Fruit fly (Drosophila melanogaster): ENCODE results near the gene Mst84B.

Mst84B gene

dm6 chr3R:7089522-7090336 is 27.8 kb downstream of the Mst84B start (continued):
- TF ChIP-seq dan (GFP tag; IDR thresholded peaks at IDR 0.05) = no peak
- no peak for TF ChIP-seq CG3281 (GFP tag; optimal IDR thresholded peaks at IDR 0.05)
- TF ChIP-seq CG6813 (GFP tag; optimal IDR thresholded peaks at IDR 0.05) = no peak
- TF ChIP-seq tin (GFP tag; optimal IDR thresholded peaks at IDR 0.05) = no peak
- no peak for TF ChIP-seq CG6791 (GFP tag; IDR thresholded peaks at IDR 0.05; ENCODE audit: partially characterized antibody)
- TF ChIP-seq Bdp1 (GFP tag; optimal IDR thresholded peaks at IDR 0.05) = no peak
- TF ChIP-seq CG1602 (GFP tag; optimal IDR thresholded peaks at IDR 0.05) = no peak
- peak; percentile 97 for TF ChIP-seq bigmax (GFP tag; optimal IDR thresholded peaks at IDR 0.05)
- peak; percentile 62; the same call in 1 of the 2 replicates for TF ChIP-seq onecut (GFP tag; IDR thresholded peaks at IDR 0.05)
- no peak for TF ChIP-seq psq (GFP tag; optimal IDR thresholded peaks at IDR 0.05)
- TF ChIP-seq CG32772 (GFP tag; IDR thresholded peaks at IDR 0.05) = no peak
- TF ChIP-seq CG32767 (GFP tag; IDR thresholded peaks at IDR 0.05) = peak; percentile 80; the same call in 1 of the 2 replicates
- no peak for TF ChIP-seq CG30431 (GFP tag; optimal IDR thresholded peaks at IDR 0.05)
- no peak for TF ChIP-seq ara (GFP tag; IDR thresholded peaks at IDR 0.05)
- no peak for TF ChIP-seq ewg (GFP tag; optimal IDR thresholded peaks at IDR 0.05)
- no peak for TF ChIP-seq C15 (GFP tag; IDR thresholded peaks at IDR 0.05)
- TF ChIP-seq CG3838 (GFP tag; optimal IDR thresholded peaks at IDR 0.05) = no peak
- no peak for TF ChIP-seq CG2129 (GFP tag; IDR thresholded peaks at IDR 0.05; ENCODE audit: partially characterized antibody)
- no peak for TF ChIP-seq ems (GFP tag; optimal IDR thresholded peaks at IDR 0.05)
- no peak for TF ChIP-seq Fer2 (tag; optimal IDR thresholded peaks at IDR 0.05)
- TF ChIP-seq MESR4 (GFP tag; optimal IDR thresholded peaks at IDR 0.05) = peak; percentile 19
- no peak for TF ChIP-seq Atf-2 (GFP tag; optimal IDR thresholded peaks at IDR 0.05)
- no peak for TF ChIP-seq Blimp-1 (GFP tag; optimal IDR thresholded peaks at IDR 0.05)
- no peak for TF ChIP-seq btn (GFP tag; optimal IDR thresholded peaks at IDR 0.05)
- peak; percentile 67 for TF ChIP-seq CG30020 (tag; optimal IDR thresholded peaks at IDR 0.05)
- no peak for TF ChIP-seq bab2 (GFP tag; optimal IDR thresholded peaks at IDR 0.05)
- TF ChIP-seq Hr3 (GFP tag; optimal IDR thresholded peaks at IDR 0.05) = no peak
- TF ChIP-seq zen (tag; optimal IDR thresholded peaks at IDR 0.05) = no peak
- TF ChIP-seq ind (GFP tag; optimal IDR thresholded peaks at IDR 0.05) = no peak
- peak; percentile 12 for TF ChIP-seq CG14710 (tag; optimal IDR thresholded peaks at IDR 0.05)
- no peak for TF ChIP-seq CG3847 (GFP tag; IDR thresholded peaks at IDR 0.05)
- TF ChIP-seq gsb (GFP tag; IDR thresholded peaks at IDR 0.05) = no peak
- no peak for TF ChIP-seq inv (GFP tag; IDR thresholded peaks at IDR 0.05; ENCODE audit: partially characterized antibody)
- TF ChIP-seq repo (GFP tag; optimal IDR thresholded peaks at IDR 0.05) = no peak
- TF ChIP-seq CG8944 (GFP tag; optimal IDR thresholded peaks at IDR 0.05) = no peak
- no peak for TF ChIP-seq CG4854 (GFP tag; optimal IDR thresholded peaks at IDR 0.05)
- TF ChIP-seq CG7556 (GFP tag; optimal IDR thresholded peaks at IDR 0.05) = no peak
- no peak for TF ChIP-seq hth (optimal IDR thresholded peaks at IDR 0.05)
- no peak for TF ChIP-seq Lim3 (GFP tag; IDR thresholded peaks at IDR 0.05)
- TF ChIP-seq ftz-f1 (GFP tag; optimal IDR thresholded peaks at IDR 0.05) = no peak
- TF ChIP-seq ci (GFP tag; IDR thresholded peaks at IDR 0.05) = peak; percentile 53; the same call in 1 of the 3 replicates
- TF ChIP-seq twi (tag; optimal IDR thresholded peaks at IDR 0.05) = peak; percentile 81
- TF ChIP-seq CG4424 (GFP tag; optimal IDR thresholded peaks at IDR 0.05) = no peak
- TF ChIP-seq CG18619 (GFP tag; optimal IDR thresholded peaks at IDR 0.05) = no peak
- TF ChIP-seq Rfx (GFP tag; IDR thresholded peaks at IDR 0.05) = no peak
- no peak for TF ChIP-seq vfl (GFP tag; optimal IDR thresholded peaks at IDR 0.05)
- TF ChIP-seq E2f2 (GFP tag; IDR thresholded peaks at IDR 0.05) = no peak; the same call in 1 of the 2 replicates
- TF ChIP-seq CG10147 (GFP tag; optimal IDR thresholded peaks at IDR 0.05) = no peak
- TF ChIP-seq Gsc (GFP tag; IDR thresholded peaks at IDR 0.05) = no peak
- peak; percentile 56 for TF ChIP-seq corto (GFP tag; optimal IDR thresholded peaks at IDR 0.05)
- TF ChIP-seq CG18764 (GFP tag; optimal IDR thresholded peaks at IDR 0.05) = no peak

All from whole organism, embryonic.